Worm (Caenorhabditis elegans): ENCODE results near the gene ttr-59.

ttr-59 gene

DNA sequence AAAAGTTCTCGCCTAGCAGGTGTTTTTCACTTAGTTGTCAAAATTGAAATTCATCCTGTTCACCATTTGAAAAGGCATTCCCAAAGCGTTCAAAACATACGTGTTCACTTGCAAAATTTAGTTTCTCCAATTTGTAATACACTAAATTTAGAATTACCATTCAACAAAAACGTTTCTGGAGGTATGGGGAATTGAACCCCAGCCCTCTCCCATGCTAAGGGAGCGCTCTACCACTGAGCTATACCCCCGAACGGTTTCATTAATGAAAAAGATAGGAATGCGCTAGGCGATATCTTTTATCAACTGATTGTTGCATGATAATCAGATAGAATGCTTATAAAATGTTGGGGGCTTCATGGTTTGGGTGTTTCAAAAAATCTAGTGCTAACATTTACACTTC is 49.0 kb downstream of the ttr-59 start (continued):
- TF ChIP-seq him-1 (tag; optimal IDR thresholded peaks at IDR 0.05) (peak; percentile 78), madf-6 (GFP tag; IDR thresholded peaks at IDR 0.05) (no peak), ztf-28 (GFP tag; IDR thresholded peaks at IDR 0.05) (no peak), ceh-27 (GFP tag; optimal IDR thresholded peaks at IDR 0.05) (no peak), F10E7.11 (tag; optimal IDR thresholded peaks at IDR 0.05) (no peak), bed-1 (GFP tag; IDR thresholded peaks at IDR 0.05) (no peak), sptf-2 (GFP tag; optimal IDR thresholded peaks at IDR 0.05) (peak; percentile 39), unc-62 (GFP tag; optimal IDR thresholded peaks at IDR 0.05) (no peak), pha-4 (tag; optimal IDR thresholded peaks at IDR 0.05) (no peak), attf-3 (GFP tag; conservative IDR thresholded peaks at IDR 0.05) (no peak), mxl-1 (tag; optimal IDR thresholded peaks at IDR 0.05) (peak; percentile 17), ztf-6 (GFP tag; IDR thresholded peaks at IDR 0.05) (no peak), zfh-2 (GFP tag; conservative IDR thresholded peaks at IDR 0.05) (no peak), mel-28 (tag; optimal IDR thresholded peaks at IDR 0.05; ENCODE audit: borderline replicate concordance) (no peak), hrde-1 (tag; optimal IDR thresholded peaks at IDR 0.05; ENCODE audit: borderline replicate concordance) (no peak), B0035.1 (tag; optimal IDR thresholded peaks at IDR 0.05) (no peak), ama-1 (optimal IDR thresholded peaks at IDR 0.05) (no peak), ama-1 (GFP tag; optimal IDR thresholded peaks at IDR 0.05) (peak in 1 of 2 experiments; percentile 47), cebp-1 (GFP tag; IDR thresholded peaks at IDR 0.05) (no peak), cebp-1 (tag; optimal IDR thresholded peaks at IDR 0.05) (no peak), F57C9.4 (tag; optimal IDR thresholded peaks at IDR 0.05) (no peak), Y53G8AR.9 (GFP tag; conservative IDR thresholded peaks at IDR 0.05) (no peak), fkh-3 (tag; optimal IDR thresholded peaks at IDR 0.05) (no peak), somi-1 (GFP tag; optimal IDR thresholded peaks at IDR 0.05) (no peak), ekl-4 (GFP tag; IDR thresholded peaks at IDR 0.05) (peak; percentile 54; the same call in 1 of the 2 replicates), sea-2 (GFP tag; IDR thresholded peaks at IDR 0.05) (no peak), dox-1 (GFP tag; IDR thresholded peaks at IDR 0.05) (no peak), hlh-26 (GFP tag; conservative IDR thresholded peaks at IDR 0.05) (no peak), lir-1 (GFP tag; conservative IDR thresholded peaks at IDR 0.05) (no peak), attf-6 (GFP tag; IDR thresholded peaks at IDR 0.05) (no peak), madf-10 (tag; optimal IDR thresholded peaks at IDR 0.05) (peak; percentile 12), Y53F4B.3 (GFP tag; IDR thresholded peaks at IDR 0.05) (no peak), hsf-1 (GFP tag; IDR thresholded peaks at IDR 0.05) (no peak), unc-130 (GFP tag; optimal IDR thresholded peaks at IDR 0.05) (no peak), nhr-90 (tag; optimal IDR thresholded peaks at IDR 0.05) (no peak), repo-1 (tag; optimal IDR thresholded peaks at IDR 0.05) (no peak), F37B4.10 (GFP tag; IDR thresholded peaks at IDR 0.05) (no peak), hmg-20 (GFP tag; IDR thresholded peaks at IDR 0.05) (no peak), F52B5.7 (tag; optimal IDR thresholded peaks at IDR 0.05) (no peak), tbp1 (GFP tag; optimal IDR thresholded peaks at IDR 0.05) (peak; percentile 87), F55B11.4 (tag; optimal IDR thresholded peaks at IDR 0.05; ENCODE audit: borderline replicate concordance, insufficient read depth) (no peak), ZK185.1 (tag; optimal IDR thresholded peaks at IDR 0.05; ENCODE audit: poor library complexity, severe bottlenecking) (peak; percentile 32), pbrm-1 (GFP tag; IDR thresholded peaks at IDR 0.05) (peak; percentile 63), dpff-1 (tag; optimal IDR thresholded peaks at IDR 0.05) (no peak), Y79H2A.3 (GFP tag; conservative IDR thresholded peaks at IDR 0.05) (no peak), B0261.1 (tag; optimal IDR thresholded peaks at IDR 0.05) (peak; percentile 72), sdz-38 (tag; optimal IDR thresholded peaks at IDR 0.05) (no peak)

Data from whole organism, young adult.